Fruit fly (Drosophila melanogaster) whole organism, embryonic: ENCODE results near the gene Plod.
A peak's percentile ranks its signal among the peaks of the same experiment; 100 is the strongest.

Experiments
- Atf3 ChIP-seq: fragments of 200-800 bp; sonication (Bioruptor generic); optimal IDR thresholded peaks from 3 replicates; lab custom pipeline; 2016; ENCODE audit warnings: missing biosample characterization, missing genetic modification characterization
- CG10565 ChIP-seq: fragments of 200-800 bp; sonication (Bioruptor generic); optimal IDR thresholded peaks from 3 replicates; lab custom pipeline; 2016; ENCODE audit warnings: missing biosample characterization, mild to moderate bottlenecking, missing genetic modification characterization
- CG12744 ChIP-seq: fragments of 200-800 bp; sonication (Bioruptor generic); optimal IDR thresholded peaks from 2 replicates; lab custom pipeline; 2016; ENCODE audit warnings: missing biosample characterization, missing genetic modification characterization
- CG14860 ChIP-seq: fragments of 200-800 bp; sonication (Bioruptor generic); IDR thresholded peaks from 3 replicates; pipeline ENCODE4 v1.3.6; 2022; ENCODE audit warnings: missing biosample characterization, missing genetic modification characterization; ENCODE audit not compliant: partially characterized antibody
- CG15073 ChIP-seq: fragments of 200-800 bp; sonication (Bioruptor generic); optimal IDR thresholded peaks from 2 replicates; lab custom pipeline; 2016; ENCODE audit warnings: missing biosample characterization, missing genetic modification characterization
- CG16779 ChIP-seq: fragments of 200-800 bp; sonication (Bioruptor generic); IDR thresholded peaks from 2 replicates; pipeline ENCODE4 v1.3.6; 2022; ENCODE audit warnings: missing biosample characterization, missing genetic modification characterization
- CG17359 ChIP-seq: fragments of 200-800 bp; sonication (Bioruptor generic); optimal IDR thresholded peaks from 3 replicates; lab custom pipeline; 2018; ENCODE audit warnings: missing biosample characterization, mild to moderate bottlenecking, missing genetic modification characterization, moderate library complexity
- CG17385 ChIP-seq: fragments of 200-800 bp; sonication (Bioruptor generic); optimal IDR thresholded peaks from 3 replicates; lab custom pipeline; 2018; ENCODE audit warnings: missing biosample characterization, mild to moderate bottlenecking, missing genetic modification characterization
- CG1832 ChIP-seq: fragments of 200-800 bp; sonication (Bioruptor generic); optimal IDR thresholded peaks from 2 replicates; lab custom pipeline; 2017; ENCODE audit warnings: missing biosample characterization, mild to moderate bottlenecking, missing genetic modification characterization, inconsistent platforms
- CG18619 ChIP-seq: fragments of 200-800 bp; sonication (Bioruptor generic); optimal IDR thresholded peaks from 3 replicates; lab custom pipeline; 2017; ENCODE audit warnings: missing biosample characterization, mild to moderate bottlenecking, missing genetic modification characterization
- CG2199 ChIP-seq: fragments of 200-800 bp; sonication (Bioruptor generic); IDR thresholded peaks from 3 replicates; pipeline ENCODE4 v1.3.6; 2022; ENCODE audit warnings: missing biosample characterization, missing genetic modification characterization
- CG30020 ChIP-seq: fragments of 200-800 bp; optimal IDR thresholded peaks from 2 replicates; lab custom pipeline; 2019; ENCODE audit warnings: missing biosample characterization, mild to moderate bottlenecking, missing genetic modification characterization, moderate library complexity
- CG30403 ChIP-seq: fragments of 200-800 bp; sonication (Bioruptor generic); optimal IDR thresholded peaks from 3 replicates; lab custom pipeline; 2016; ENCODE audit warnings: missing biosample characterization, missing genetic modification characterization
- CG3726 ChIP-seq: fragments of 200-800 bp; sonication (Bioruptor generic); IDR thresholded peaks from 3 replicates; pipeline ENCODE4, ENCODE4 v1.3.6; 2022; ENCODE audit warnings: missing biosample characterization, missing genetic modification characterization
- CG3838 ChIP-seq: fragments of 200-800 bp; sonication (Bioruptor generic); optimal IDR thresholded peaks from 3 replicates; lab custom pipeline; 2016; ENCODE audit warnings: missing biosample characterization, missing genetic modification characterization
- CG4282 ChIP-seq: fragments of 200-800 bp; sonication (Bioruptor generic); optimal IDR thresholded peaks from 2 replicates; lab custom pipeline; 2016; ENCODE audit warnings: missing biosample characterization, missing genetic modification characterization
- CG7928 ChIP-seq: fragments of 200-800 bp; sonication (Bioruptor generic); optimal IDR thresholded peaks from 2 replicates; lab custom pipeline; 2017; ENCODE audit warnings: missing biosample characterization, mild to moderate bottlenecking, missing genetic modification characterization
- CG8388 ChIP-seq: fragments of 200-800 bp; sonication (Bioruptor generic); optimal IDR thresholded peaks from 2 replicates; lab custom pipeline; 2019; ENCODE audit warnings: missing biosample characterization, mild to moderate bottlenecking, missing genetic modification characterization, moderate library complexity
- D ChIP-seq, 2 experiments: fragments of 200-800 bp in 1 of 2; fragments of >200 bp in 1 of 2; sonication (Bioruptor generic) in 1 of 2; optimal IDR thresholded peaks; 2 replicates in 1 of 2; 3 replicates in 1 of 2; lab custom pipeline; 2017; ENCODE audit warnings: mild to moderate bottlenecking in 1 of 2, missing biosample characterization in 1 of 2, missing genetic modification characterization in 1 of 2, missing genetic modification reagents in 1 of 2
- Dll ChIP-seq: fragments of 200-800 bp; sonication (Bioruptor generic); IDR thresholded peaks from 4 replicates; pipeline ENCODE4 v1.3.6; 2022; ENCODE audit warnings: missing biosample characterization, missing genetic modification characterization; ENCODE audit not compliant: partially characterized antibody
- GATAe ChIP-seq: fragments of 200-800 bp; sonication (Bioruptor generic); conservative IDR thresholded peaks from 2 replicates; pipeline ENCODE4 v1.3.6; 2022; ENCODE audit warnings: missing biosample characterization, missing genetic modification characterization
- Kr ChIP-seq: fragments of 200-800 bp; sonication (Bioruptor generic); optimal IDR thresholded peaks from 2 replicates; lab custom pipeline; 2017; ENCODE audit warnings: missing biosample characterization, mild to moderate bottlenecking, missing genetic modification characterization
- Lhr ChIP-seq: fragments of 200-800 bp; sonication (Bioruptor generic); optimal IDR thresholded peaks from 3 replicates; lab custom pipeline; 2017; ENCODE audit warnings: mild to moderate bottlenecking, missing biosample characterization, missing genetic modification reagents, missing genetic modification characterization
- Med ChIP-seq: fragments of 200-800 bp; sonication (Bioruptor generic); peaks from one replicate; lab custom pipeline; 2016; ENCODE audit warnings: missing biosample characterization, missing genetic modification characterization, mild to moderate bottlenecking, inconsistent platforms, moderate library complexity
- NC2β ChIP-seq: fragments of 200-800 bp; sonication (Bioruptor generic); optimal IDR thresholded peaks from 2 replicates; lab custom pipeline; 2016; ENCODE audit warnings: missing biosample characterization, missing genetic modification characterization
- Ravus ChIP-seq: fragments of 200-800 bp; sonication (Bioruptor generic); IDR thresholded peaks from 2 replicates; pipeline ENCODE4 v1.3.6; 2022; ENCODE audit warnings: missing biosample characterization, missing genetic modification characterization
- Rx ChIP-seq: fragments of 200-800 bp; sonication (Bioruptor generic); IDR thresholded peaks from 2 replicates; pipeline ENCODE4 v1.3.6; 2022; ENCODE audit warnings: missing biosample characterization, missing genetic modification characterization
- ato ChIP-seq: fragments of 200-800 bp; sonication (Bioruptor generic); IDR thresholded peaks from 2 replicates; pipeline ENCODE4 v1.3.6; 2022; ENCODE audit warnings: missing biosample characterization, missing genetic modification characterization; ENCODE audit not compliant: partially characterized antibody
- br ChIP-seq: fragments of >200 bp; optimal IDR thresholded peaks from 2 replicates; lab custom pipeline; 2017
- disco-r ChIP-seq: fragments of 200-800 bp; sonication (Bioruptor generic); optimal IDR thresholded peaks from 2 replicates; lab custom pipeline; 2016; ENCODE audit warnings: missing biosample characterization, missing genetic modification characterization
- ems ChIP-seq: fragments of 200-800 bp; sonication (Bioruptor generic); optimal IDR thresholded peaks from 3 replicates; lab custom pipeline; 2016; ENCODE audit warnings: missing biosample characterization, missing genetic modification characterization
- fd102C ChIP-seq: fragments of 200-800 bp; sonication (Bioruptor generic); optimal IDR thresholded peaks from 2 replicates; lab custom pipeline; 2018; ENCODE audit warnings: missing biosample characterization, mild to moderate bottlenecking, missing genetic modification characterization, moderate library complexity
- fd64A ChIP-seq: fragments of 200-800 bp; sonication (Bioruptor generic); optimal IDR thresholded peaks from 3 replicates; lab custom pipeline; 2018; ENCODE audit warnings: missing biosample characterization, mild to moderate bottlenecking, missing genetic modification characterization
- gfzf ChIP-seq: fragments of 200-800 bp; sonication (Bioruptor generic); optimal IDR thresholded peaks from 2 replicates; lab custom pipeline; 2016; ENCODE audit warnings: missing biosample characterization, mild to moderate bottlenecking, missing genetic modification characterization, moderate library complexity
- gt ChIP-seq: fragments of 200-800 bp; sonication (Bioruptor generic); IDR thresholded peaks from 2 replicates; pipeline ENCODE4 v1.3.6; 2022; ENCODE audit warnings: missing biosample characterization, missing genetic modification characterization
- hth ChIP-seq: fragments of >200 bp; optimal IDR thresholded peaks from 2 replicates; lab custom pipeline; 2017; ENCODE audit warnings: inconsistent platforms
- inv ChIP-seq: fragments of 200-800 bp; sonication (Bioruptor generic); IDR thresholded peaks from 2 replicates; pipeline ENCODE4 v1.3.6; 2022; ENCODE audit warnings: missing biosample characterization, missing genetic modification characterization; ENCODE audit not compliant: partially characterized antibody
- jumu ChIP-seq: fragments of 200-800 bp; sonication (Bioruptor generic); optimal IDR thresholded peaks from 3 replicates; lab custom pipeline; 2016; ENCODE audit warnings: missing biosample characterization, missing genetic modification characterization
- lilli ChIP-seq: fragments of 200-800 bp; sonication (Bioruptor generic); optimal IDR thresholded peaks from 3 replicates; lab custom pipeline; 2016; ENCODE audit warnings: missing biosample characterization, missing genetic modification characterization
- lmd ChIP-seq: fragments of 200-800 bp; sonication (Bioruptor generic); IDR thresholded peaks from 2 replicates; pipeline ENCODE4 v1.3.6; 2022; ENCODE audit warnings: missing biosample characterization, missing genetic modification characterization
- mam ChIP-seq: fragments of 200-800 bp; sonication (Bioruptor generic); optimal IDR thresholded peaks from 3 replicates; lab custom pipeline; 2016; ENCODE audit warnings: missing biosample characterization, missing genetic modification characterization
- nerfin-1 ChIP-seq: fragments of 200-800 bp; sonication (Bioruptor generic); optimal IDR thresholded peaks from 3 replicates; lab custom pipeline; 2019; ENCODE audit warnings: missing biosample characterization, mild to moderate bottlenecking, missing genetic modification characterization, moderate library complexity
- pan ChIP-seq, 4 experiments: fragments of >200 bp in 3 of 4; fragments of 200-800 bp in 1 of 4; sonication (Bioruptor generic) in 1 of 4; optimal IDR thresholded peaks in 3 of 4; IDR thresholded peaks in 1 of 4; 2 replicates each; pipeline versions ENCODE4 v1.3.6 to Lab custom; 2017 to 2022; ENCODE audit warnings: missing biosample characterization in 2 of 4, missing genetic modification characterization in 2 of 4, mixed read lengths in 1 of 4
- seq ChIP-seq: fragments of 200-800 bp; sonication (Bioruptor generic); IDR thresholded peaks from 2 replicates; pipeline ENCODE4 v1.3.6; 2022; ENCODE audit warnings: missing biosample characterization, missing genetic modification characterization
- shn ChIP-seq: fragments of 200-800 bp; sonication (Bioruptor generic); optimal IDR thresholded peaks from 3 replicates; lab custom pipeline; 2016; ENCODE audit warnings: missing biosample characterization, missing genetic modification characterization
- stc ChIP-seq: fragments of 200-800 bp; sonication (Bioruptor generic); IDR thresholded peaks from 2 replicates; pipeline ENCODE4 v1.3.6; 2022; ENCODE audit warnings: missing biosample characterization, missing genetic modification characterization
- stwl ChIP-seq: fragments of 200-800 bp; sonication (Bioruptor generic); optimal IDR thresholded peaks from 3 replicates; lab custom pipeline; 2018; ENCODE audit warnings: missing biosample characterization, mild to moderate bottlenecking, missing genetic modification characterization, moderate library complexity
- tin ChIP-seq: fragments of 200-800 bp; sonication (Bioruptor generic); optimal IDR thresholded peaks from 3 replicates; lab custom pipeline; 2016; ENCODE audit warnings: missing biosample characterization, missing genetic modification characterization
- tup ChIP-seq: fragments of 200-800 bp; sonication (Bioruptor generic); optimal IDR thresholded peaks from 2 replicates; lab custom pipeline; 2016; ENCODE audit warnings: missing biosample characterization, mild to moderate bottlenecking, missing genetic modification characterization, moderate library complexity
- usp ChIP-seq: fragments of >200 bp; optimal IDR thresholded peaks from 2 replicates; lab custom pipeline; 2017; ENCODE audit warnings: missing biosample characterization, missing genetic modification characterization
- vfl ChIP-seq: fragments of 200-800 bp; sonication (Bioruptor generic); optimal IDR thresholded peaks from 2 replicates; lab custom pipeline; 2016; ENCODE audit warnings: missing biosample characterization, missing genetic modification characterization

The Plod gene

dm6 chr3L:11248303-11248702 lies 42.5 kb upstream of the Plod start (continued):
- TF ChIP-seq CG30020 (tag; lab: Kevin White, UChicago), result no peak
- peak; percentile 92 for TF ChIP-seq CG2199 (GFP tag; lab: Robert Waterston, UW)
- TF ChIP-seq CG15073 (GFP tag; lab: Kevin White, UChicago), result no peak
- TF ChIP-seq Rx, result no peak
- no peak for TF ChIP-seq CG12744 (GFP tag; lab: Kevin White, UChicago)
- no peak for TF ChIP-seq jumu (GFP tag; lab: Kevin White, UChicago)
- TF ChIP-seq CG8388 (GFP tag; lab: Kevin White, UChicago), result no peak
- TF ChIP-seq CG10565 (GFP tag; lab: Kevin White, UChicago), result no peak
- no peak for TF ChIP-seq shn (GFP tag; lab: Kevin White, UChicago)
- TF ChIP-seq Ravus (GFP tag; lab: Robert Waterston, UW), result no peak
- TF ChIP-seq fd102C, result no peak
- TF ChIP-seq CG17359, result no peak
- TF ChIP-seq tup, result no peak
- no peak for TF ChIP-seq NC2β (GFP tag; lab: Kevin White, UChicago)
- TF ChIP-seq CG3726 (GFP tag; lab: Robert Waterston, UW), result no peak
- TF ChIP-seq disco-r (GFP tag; lab: Kevin White, UChicago), result no peak
- no peak for TF ChIP-seq ems
- TF ChIP-seq CG16779, result 0 out of 2 replicates have a peak, but pooled peaks have one; percentile 36
- TF ChIP-seq CG17385, result no peak
- TF ChIP-seq lmd (GFP tag; lab: Robert Waterston, UW), result no peak
- TF ChIP-seq stwl (tag; lab: Kevin White, UChicago), result peak; percentile 29
- TF ChIP-seq Lhr (GFP tag; lab: Kevin White, UChicago), result no peak
- no peak for TF ChIP-seq Dll (GFP tag; lab: Robert Waterston, UW)
- no peak for TF ChIP-seq CG3838
- TF ChIP-seq Kr (GFP tag; lab: Kevin White, UChicago), result no peak
- TF ChIP-seq br, result no peak
- no peak for TF ChIP-seq tin (GFP tag; lab: Kevin White, UChicago)
- no peak for TF ChIP-seq gt (GFP tag; lab: Robert Waterston, UW)
- TF ChIP-seq CG7928 (GFP tag; lab: Kevin White, UChicago), result no peak
- no peak for TF ChIP-seq vfl
- TF ChIP-seq nerfin-1 (tag; lab: Kevin White, UChicago), result no peak
- no peak for TF ChIP-seq pan (optimal IDR thresholded peaks at IDR 0.05; lab: Kevin White, UChicago)
- TF ChIP-seq pan (GFP tag; optimal IDR thresholded peaks at IDR 0.05 in 1 of 2, IDR thresholded peaks at IDR 0.05 in 1 of 2), result peak in 1 of 2 experiments; percentile 36
- no peak for TF ChIP-seq GATAe (GFP tag; lab: Robert Waterston, UW)
- no peak for TF ChIP-seq mam (GFP tag; lab: Kevin White, UChicago)
- no peak for TF ChIP-seq ato
- TF ChIP-seq gfzf, result no peak
- TF ChIP-seq lilli (GFP tag; lab: Kevin White, UChicago), result peak; percentile 9
- peak; percentile 40 for TF ChIP-seq CG1832 (GFP tag; lab: Kevin White, UChicago)
- no peak for TF ChIP-seq fd64A
- TF ChIP-seq D (optimal IDR thresholded peaks at IDR 0.05; lab: Kevin White, UChicago), result no peak
- TF ChIP-seq D (GFP tag; optimal IDR thresholded peaks at IDR 0.05; lab: Kevin White, UChicago), result no peak
- TF ChIP-seq Med (GFP tag; lab: Kevin White, UChicago), result peak; percentile 70
- TF ChIP-seq CG4282 (GFP tag; lab: Kevin White, UChicago), result no peak
- no peak for TF ChIP-seq Atf3 (GFP tag; lab: Kevin White, UChicago)
- no peak for TF ChIP-seq usp
- TF ChIP-seq stc (GFP tag; lab: Robert Waterston, UW), result peak; percentile 29; the same call in 1 of the 2 replicates
- TF ChIP-seq hth, result no peak
- TF ChIP-seq CG18619 (GFP tag; lab: Kevin White, UChicago), result peak; percentile 26
- TF ChIP-seq CG14860 (GFP tag; lab: Robert Waterston, UW), result no peak
- TF ChIP-seq seq (GFP tag; lab: Robert Waterston, UW), result no peak
- TF ChIP-seq inv, result no peak
- no peak for TF ChIP-seq CG30403
